Fruit fly (Drosophila melanogaster): ENCODE data around the gene CG31633.

dm6 chr2L:6700742-6701141 is 44.6 kb upstream of the CG31633 start:
- no peak for TF ChIP-seq CTCF (optimal IDR thresholded peaks at IDR 0.05)
- TF ChIP-seq CG8478 (optimal IDR thresholded peaks at IDR 0.05), result no peak
